Fruit fly (Drosophila melanogaster) S2 (cell line): ENCODE data around the gene CG34429.

Source experiments
- CG8478 ChIP-seq: fragments of >200 bp; optimal IDR thresholded peaks from 2 replicates; lab custom pipeline; 2018
- CTCF ChIP-seq, 2 experiments: fragments of >200 bp; optimal IDR thresholded peaks; 2 replicates each; lab custom pipeline; 2018

- no peak for TF ChIP-seq CG8478 (lab: Kevin White, UChicago)
- TF ChIP-seq CTCF (optimal IDR thresholded peaks at IDR 0.05; lab: Kevin White, UChicago) = no peak
Measured at dm6 chr3L:13022854-13023560, 39.8 kb upstream of the CG34429 start, which contains the start of gene RpS12.
